Fruit fly (Drosophila melanogaster) whole organism: ENCODE data around the gene maca.

Source experiments
- EcR ChIP-seq, 2 experiments: fragments of >200 bp; optimal IDR thresholded peaks; 2 replicates each; lab custom pipeline; 2017; ENCODE audit warnings: missing biosample characterization in 2 of 2, missing genetic modification characterization in 2 of 2, missing genetic modification reagents in 2 of 2
- psq ChIP-seq: fragments of >200 bp; optimal IDR thresholded peaks from 2 replicates; lab custom pipeline; 2017
- usp ChIP-seq: fragments of >200 bp; optimal IDR thresholded peaks from 2 replicates; lab custom pipeline; 2017; ENCODE audit warnings: missing biosample characterization, missing genetic modification characterization, mixed read lengths

DNA sequence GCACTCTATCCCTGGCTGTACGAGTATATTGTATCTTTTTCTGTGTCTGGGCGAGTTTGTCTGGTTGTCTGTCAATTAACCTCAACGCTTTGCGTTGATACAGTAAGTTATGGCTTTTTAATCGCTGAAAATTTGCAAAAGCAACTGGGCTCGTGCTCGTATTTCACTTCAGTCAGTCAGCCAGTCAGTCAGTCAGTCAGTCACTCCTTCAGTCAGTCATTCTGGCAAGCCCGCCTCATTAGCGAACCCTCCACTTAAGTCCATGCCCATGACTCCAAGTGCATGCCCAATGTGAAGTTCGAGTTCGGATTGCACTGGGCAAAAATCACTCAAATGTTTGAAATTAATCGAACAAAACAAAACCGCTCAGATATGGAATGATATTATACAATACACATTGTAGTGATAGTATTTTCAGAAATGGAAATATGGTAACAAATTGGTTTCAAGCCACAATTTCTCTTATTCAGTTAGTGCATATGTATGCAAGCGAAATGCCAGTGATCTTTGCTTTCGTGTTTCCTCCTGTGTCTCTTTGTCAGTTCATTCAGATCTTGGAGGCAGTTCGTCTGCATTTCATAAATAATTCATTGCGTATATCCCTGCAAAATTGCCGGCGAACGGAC lies 36.9 kb upstream of the maca start:
- TF ChIP-seq EcR (GFP tag; optimal IDR thresholded peaks at IDR 0.05; lab: Kevin White, UChicago), result no peak
- no peak for TF ChIP-seq usp (GFP tag; lab: Kevin White, UChicago)
- TF ChIP-seq psq (lab: Kevin White, UChicago), result no peak
